Worm (Caenorhabditis elegans): ENCODE results near the gene cyp-34A5.

cyp-34A5 gene

ce11 chrV:3935892-3936478 lies 21.5 kb downstream of the cyp-34A5 start, which contains the start of gene cyp-35A5:
TSS of gene cyp-35A5 (plus strand) at chrV:3936326.
- TF ChIP-seq tbx-37 (GFP tag; conservative IDR thresholded peaks at IDR 0.05) (no peak), hmg-4 (GFP tag; optimal IDR thresholded peaks at IDR 0.05) (no peak)

- TF ChIP-seq hnd-1 (tag; optimal IDR thresholded peaks at IDR 0.05) (no peak), tra-4 (tag; optimal IDR thresholded peaks at IDR 0.05) (no peak), flt-1 (GFP tag; IDR thresholded peaks at IDR 0.05) (no peak), ceh-13 (GFP tag; optimal IDR thresholded peaks at IDR 0.05) (no peak)
These were observed 26.2 kb downstream of the cyp-34A5 start, which contains the start of gene srx-63 for ce11 chrV:3931326-3931725. TSS of gene srx-63 (plus strand) at chrV:3931626.

ce11 chrV:3929099-3929498 lies 28.4 kb downstream of the cyp-34A5 start, which contains the start of gene srx-64:
TSS of gene srx-64 (plus strand) at chrV:3929399.
- TF ChIP-seq ceh-13 (GFP tag; optimal IDR thresholded peaks at IDR 0.05) (no peak), tra-4 (tag; optimal IDR thresholded peaks at IDR 0.05) (no peak), sea-1 (GFP tag; conservative IDR thresholded peaks at IDR 0.05) (no peak), ama-1 (optimal IDR thresholded peaks at IDR 0.05) (no peak), F13C5.2 (tag; optimal IDR thresholded peaks at IDR 0.05) (no peak), scrt-1 (GFP tag; IDR thresholded peaks at IDR 0.05) (no peak), ets-7 (tag; optimal IDR thresholded peaks at IDR 0.05) (no peak), aly-1 (tag; optimal IDR thresholded peaks at IDR 0.05) (no peak), hmbx-1 (tag; optimal IDR thresholded peaks at IDR 0.05) (no peak), flt-1 (GFP tag; IDR thresholded peaks at IDR 0.05) (no peak), B0310.2 (tag; optimal IDR thresholded peaks at IDR 0.05) (no peak), ceh-36 (tag; optimal IDR thresholded peaks at IDR 0.05) (no peak), hmg-4 (GFP tag; optimal IDR thresholded peaks at IDR 0.05) (no peak), hnd-1 (tag; optimal IDR thresholded peaks at IDR 0.05) (no peak), pes-1 (GFP tag; IDR thresholded peaks at IDR 0.05) (no peak), tbx-11 (GFP tag; IDR thresholded peaks at IDR 0.05) (no peak), tbx-37 (GFP tag; conservative IDR thresholded peaks at IDR 0.05) (no peak)

ce11 chrV:3927522-3927921 lies 30.0 kb downstream of the cyp-34A5 start:
- TF ChIP-seq tbx-37 (GFP tag; conservative IDR thresholded peaks at IDR 0.05), result no peak
- TF ChIP-seq ceh-36 (tag; optimal IDR thresholded peaks at IDR 0.05), result no peak
- TF ChIP-seq ceh-13 (GFP tag; optimal IDR thresholded peaks at IDR 0.05), result no peak
- no peak for TF ChIP-seq tbx-11 (GFP tag; IDR thresholded peaks at IDR 0.05)

ce11 chrV:3922547-3922946 lies 35.0 kb downstream of the cyp-34A5 start:
- TF ChIP-seq tbx-37 (GFP tag; conservative IDR thresholded peaks at IDR 0.05) (no peak), ama-1 (optimal IDR thresholded peaks at IDR 0.05) (no peak), ceh-36 (tag; optimal IDR thresholded peaks at IDR 0.05) (no peak), hmg-4 (GFP tag; optimal IDR thresholded peaks at IDR 0.05) (no peak), pes-1 (GFP tag; IDR thresholded peaks at IDR 0.05) (no peak), tra-4 (tag; optimal IDR thresholded peaks at IDR 0.05) (no peak), tbx-11 (GFP tag; IDR thresholded peaks at IDR 0.05) (no peak), scrt-1 (GFP tag; IDR thresholded peaks at IDR 0.05) (no peak), F13C5.2 (tag; optimal IDR thresholded peaks at IDR 0.05) (no peak), hmbx-1 (tag; optimal IDR thresholded peaks at IDR 0.05) (no peak)

ce11 chrV:3921635-3922034 lies 35.9 kb downstream of the cyp-34A5 start, which contains the start of gene srx-65:
TSS of gene srx-65 (plus strand) at chrV:3921935.
- TF ChIP-seq B0310.2 (tag; optimal IDR thresholded peaks at IDR 0.05) (no peak), hnd-1 (tag; optimal IDR thresholded peaks at IDR 0.05) (no peak), aly-1 (tag; optimal IDR thresholded peaks at IDR 0.05) (no peak), hmg-4 (GFP tag; optimal IDR thresholded peaks at IDR 0.05) (no peak), scrt-1 (GFP tag; IDR thresholded peaks at IDR 0.05) (no peak), flt-1 (GFP tag; IDR thresholded peaks at IDR 0.05) (no peak), hmbx-1 (tag; optimal IDR thresholded peaks at IDR 0.05) (no peak), pes-1 (GFP tag; IDR thresholded peaks at IDR 0.05) (no peak), sea-1 (GFP tag; conservative IDR thresholded peaks at IDR 0.05) (no peak), ceh-36 (tag; optimal IDR thresholded peaks at IDR 0.05) (no peak), tbx-37 (GFP tag; conservative IDR thresholded peaks at IDR 0.05) (no peak), ets-7 (tag; optimal IDR thresholded peaks at IDR 0.05) (no peak), ceh-13 (GFP tag; optimal IDR thresholded peaks at IDR 0.05) (no peak), tra-4 (tag; optimal IDR thresholded peaks at IDR 0.05) (no peak), tbx-11 (GFP tag; IDR thresholded peaks at IDR 0.05) (no peak), ama-1 (optimal IDR thresholded peaks at IDR 0.05) (no peak), F13C5.2 (tag; optimal IDR thresholded peaks at IDR 0.05) (no peak)

ce11 chrV:3919289-3919688 lies 38.2 kb downstream of the cyp-34A5 start, which contains the start of gene srx-66:
TSS of gene srx-66 (plus strand) at chrV:3919589.
- TF ChIP-seq scrt-1 (GFP tag; IDR thresholded peaks at IDR 0.05) (no peak), tbx-37 (GFP tag; conservative IDR thresholded peaks at IDR 0.05) (no peak), aly-1 (tag; optimal IDR thresholded peaks at IDR 0.05) (no peak), ama-1 (optimal IDR thresholded peaks at IDR 0.05) (no peak), B0310.2 (tag; optimal IDR thresholded peaks at IDR 0.05) (no peak), hmbx-1 (tag; optimal IDR thresholded peaks at IDR 0.05) (no peak), ets-7 (tag; optimal IDR thresholded peaks at IDR 0.05) (no peak), F13C5.2 (tag; optimal IDR thresholded peaks at IDR 0.05) (no peak), hnd-1 (tag; optimal IDR thresholded peaks at IDR 0.05) (no peak), hmg-4 (GFP tag; optimal IDR thresholded peaks at IDR 0.05) (no peak), ceh-13 (GFP tag; optimal IDR thresholded peaks at IDR 0.05) (no peak), flt-1 (GFP tag; IDR thresholded peaks at IDR 0.05) (no peak)

- no peak for TF ChIP-seq tra-4 (tag; optimal IDR thresholded peaks at IDR 0.05)
- no peak for TF ChIP-seq hmbx-1 (tag; optimal IDR thresholded peaks at IDR 0.05)
- no peak for TF ChIP-seq aly-1 (tag; optimal IDR thresholded peaks at IDR 0.05)
- TF ChIP-seq ceh-13 (GFP tag; optimal IDR thresholded peaks at IDR 0.05), result no peak
- no peak for TF ChIP-seq ets-7 (tag; optimal IDR thresholded peaks at IDR 0.05)
- TF ChIP-seq pes-1 (GFP tag; IDR thresholded peaks at IDR 0.05), result no peak
- no peak for TF ChIP-seq hmg-4 (GFP tag; optimal IDR thresholded peaks at IDR 0.05)
- TF ChIP-seq scrt-1 (GFP tag; IDR thresholded peaks at IDR 0.05), result no peak
- TF ChIP-seq tbx-37 (GFP tag; conservative IDR thresholded peaks at IDR 0.05), result no peak
- no peak for TF ChIP-seq ceh-36 (tag; optimal IDR thresholded peaks at IDR 0.05)
- no peak for TF ChIP-seq flt-1 (GFP tag; IDR thresholded peaks at IDR 0.05)
- TF ChIP-seq sea-1 (GFP tag; conservative IDR thresholded peaks at IDR 0.05), result no peak
- no peak for TF ChIP-seq tbx-11 (GFP tag; IDR thresholded peaks at IDR 0.05)
- TF ChIP-seq ama-1 (optimal IDR thresholded peaks at IDR 0.05), result no peak
- TF ChIP-seq B0310.2 (tag; optimal IDR thresholded peaks at IDR 0.05), result no peak
- TF ChIP-seq F13C5.2 (tag; optimal IDR thresholded peaks at IDR 0.05), result no peak
- no peak for TF ChIP-seq hnd-1 (tag; optimal IDR thresholded peaks at IDR 0.05)
These were observed 41.0 kb downstream of the cyp-34A5 start, which contains the start of gene srx-67 for ce11 chrV:3916480-3916879. TSS of gene srx-67 (plus strand) at chrV:3916780.
